Fruit fly (Drosophila melanogaster) whole organism: ENCODE data around the gene Cyp4d14.

ENCODE experiments used
- CG8478 ChIP-seq: fragments of >200 bp; optimal IDR thresholded peaks from 2 replicates; lab custom pipeline; 2018; ENCODE audit warnings: inconsistent platforms
- Dll ChIP-seq: fragments of >200 bp; optimal IDR thresholded peaks from 2 replicates; lab custom pipeline; 2017
- EcR ChIP-seq, 2 experiments: fragments of >200 bp; optimal IDR thresholded peaks; 2 replicates each; lab custom pipeline; 2017; ENCODE audit warnings: missing biosample characterization in 2 of 2, missing genetic modification characterization in 2 of 2, missing genetic modification reagents in 2 of 2
- pan ChIP-seq: fragments of >200 bp; optimal IDR thresholded peaks from 2 replicates; lab custom pipeline; 2017
- psq ChIP-seq: fragments of >200 bp; optimal IDR thresholded peaks from 2 replicates; lab custom pipeline; 2017
- usp ChIP-seq: fragments of >200 bp; optimal IDR thresholded peaks from 2 replicates; lab custom pipeline; 2017; ENCODE audit warnings: missing biosample characterization, missing genetic modification characterization, mixed read lengths

- TF ChIP-seq usp (GFP tag; lab: Kevin White, UChicago) (no peak), pan (lab: Kevin White, UChicago) (no peak), CG8478 (lab: Kevin White, UChicago) (no peak), psq (lab: Kevin White, UChicago) (no peak), EcR (GFP tag; optimal IDR thresholded peaks at IDR 0.05; lab: Kevin White, UChicago) (no peak), Dll (lab: Kevin White, UChicago) (no peak)
Measured at dm6 chrX:2223454-2223853, 48.3 kb upstream of the Cyp4d14 start, which contains the start of gene CG14052.
